Worm (Caenorhabditis elegans): ENCODE results near the gene F20A1.4.

DNA sequence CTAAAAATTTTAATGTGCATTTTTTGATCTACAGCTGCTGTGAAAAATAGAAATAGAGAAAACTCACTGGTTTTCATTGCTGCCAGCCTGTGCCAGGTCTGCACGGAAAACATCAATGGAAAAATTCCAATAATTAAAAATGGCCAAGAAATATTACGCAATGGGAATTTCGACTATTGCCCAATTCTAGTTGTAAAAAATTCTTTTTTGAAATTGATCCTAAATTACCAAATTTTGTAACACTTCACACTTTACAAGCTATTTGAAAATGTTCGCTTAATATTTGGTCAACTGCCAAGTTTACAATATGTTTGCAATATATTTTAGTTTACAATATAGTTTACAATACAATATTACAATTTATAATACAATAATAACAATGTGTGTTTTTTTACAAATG, 20.9 kb downstream of the F20A1.4 start:
- TF ChIP-seq ztf-11 (tag; optimal IDR thresholded peaks at IDR 0.05): no peak
- no peak for TF ChIP-seq aly-2 (tag; optimal IDR thresholded peaks at IDR 0.05)
- TF ChIP-seq nhr-11 (tag; optimal IDR thresholded peaks at IDR 0.05): no peak
- TF ChIP-seq lin-13 (GFP tag; optimal IDR thresholded peaks at IDR 0.05): no peak
- TF ChIP-seq blmp-1 (tag; optimal IDR thresholded peaks at IDR 0.05; ENCODE audit: insufficient read depth): no peak
- no peak for TF ChIP-seq lsy-2 (tag; optimal IDR thresholded peaks at IDR 0.05)
- no peak for TF ChIP-seq ama-1 (optimal IDR thresholded peaks at IDR 0.05)
- TF ChIP-seq nhr-21 (tag; optimal IDR thresholded peaks at IDR 0.05): no peak
- no peak for TF ChIP-seq nhr-77 (tag; optimal IDR thresholded peaks at IDR 0.05)
